Worm (Caenorhabditis elegans): Measurements from ENCODE around the gene T27F7.12.

T27F7.12 gene

DNA sequence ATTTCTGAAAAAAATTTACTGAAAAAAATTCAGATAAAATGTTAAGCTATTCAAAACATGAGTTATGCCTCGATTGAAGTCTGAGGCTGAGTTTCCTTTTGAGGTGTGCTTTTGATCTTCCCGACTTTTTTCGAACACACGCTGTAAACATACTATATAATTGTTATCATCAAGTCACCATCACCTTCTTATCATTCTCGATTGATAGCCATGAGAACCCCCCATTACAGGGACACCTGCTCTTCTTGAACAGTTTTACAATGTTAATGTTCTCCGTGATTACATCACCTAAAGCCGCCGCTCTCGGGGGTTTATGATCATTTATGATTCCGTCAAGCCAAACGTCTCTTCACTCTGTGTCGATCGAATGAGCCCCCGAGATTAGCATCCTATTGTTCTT lies 5.8 kb upstream of the T27F7.12 start:
- no peak for TF ChIP-seq snpc-4 (tag; optimal IDR thresholded peaks at IDR 0.05)
- no peak for TF ChIP-seq sptf-1 (tag; optimal IDR thresholded peaks at IDR 0.05)
- no peak for TF ChIP-seq nhr-76 (tag; optimal IDR thresholded peaks at IDR 0.05)
- no peak for TF ChIP-seq elt-1 (tag; optimal IDR thresholded peaks at IDR 0.05; ENCODE audit: borderline replicate concordance, insufficient read depth)
- TF ChIP-seq cnd-1 (tag; optimal IDR thresholded peaks at IDR 0.05) = no peak
- TF ChIP-seq blmp-1 (tag; optimal IDR thresholded peaks at IDR 0.05) = no peak
- TF ChIP-seq nhr-28 (tag; optimal IDR thresholded peaks at IDR 0.05) = no peak
- TF ChIP-seq mep-1 (tag; optimal IDR thresholded peaks at IDR 0.05) = no peak
- no peak for TF ChIP-seq lin-13 (tag; optimal IDR thresholded peaks at IDR 0.05)
- TF ChIP-seq zip-8 (tag; optimal IDR thresholded peaks at IDR 0.05) = no peak
- TF ChIP-seq nhr-2 (tag; optimal IDR thresholded peaks at IDR 0.05) = no peak
- no peak for TF ChIP-seq tbx-8 (GFP tag; optimal IDR thresholded peaks at IDR 0.05)
- TF ChIP-seq ceh-39 (tag; optimal IDR thresholded peaks at IDR 0.05) = no peak

DNA sequence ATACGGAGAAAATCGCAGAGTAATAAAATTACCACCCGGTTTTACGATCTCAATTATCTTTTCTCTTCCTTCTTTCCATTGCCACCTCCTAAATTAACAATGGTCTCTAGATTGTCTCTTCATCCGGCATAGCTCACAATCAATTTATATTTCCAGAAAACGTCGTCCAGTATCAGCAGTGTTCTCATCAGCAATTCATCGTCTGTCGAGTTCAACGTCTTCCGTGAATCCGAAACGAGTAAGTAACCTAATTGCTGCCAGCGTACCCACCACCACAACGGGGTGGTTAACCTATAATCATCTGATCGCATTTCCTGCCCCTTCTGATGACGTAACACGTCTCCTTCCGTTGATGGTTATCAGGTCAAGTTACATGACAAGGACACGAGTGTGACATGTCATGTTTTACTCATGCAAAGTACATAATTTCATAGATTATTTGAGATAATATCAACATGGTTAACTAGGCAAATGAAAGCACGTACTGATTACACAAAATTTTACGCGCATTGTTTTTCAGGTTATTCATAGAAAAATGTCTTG lies 3.9 kb upstream of the T27F7.12 start:
- TF ChIP-seq nhr-12 (tag; optimal IDR thresholded peaks at IDR 0.05) (no peak), ham-2 (GFP tag; optimal IDR thresholded peaks at IDR 0.05) (no peak), sptf-1 (tag; optimal IDR thresholded peaks at IDR 0.05) (peak; percentile 1), blmp-1 (tag; optimal IDR thresholded peaks at IDR 0.05) (no peak), elt-1 (tag; optimal IDR thresholded peaks at IDR 0.05; ENCODE audit: borderline replicate concordance, insufficient read depth) (peak; percentile 87), nhr-2 (tag; optimal IDR thresholded peaks at IDR 0.05) (peak; percentile 93), ceh-83 (GFP tag; optimal IDR thresholded peaks at IDR 0.05) (peak; percentile 58), ces-1 (GFP tag; optimal IDR thresholded peaks at IDR 0.05) (peak; percentile 15), mep-1 (tag; optimal IDR thresholded peaks at IDR 0.05) (no peak), zip-8 (tag; optimal IDR thresholded peaks at IDR 0.05) (peak; percentile 82), unc-62 (GFP tag; optimal IDR thresholded peaks at IDR 0.05) (peak; percentile 60), unc-39 (tag; optimal IDR thresholded peaks at IDR 0.05) (no peak)

DNA sequence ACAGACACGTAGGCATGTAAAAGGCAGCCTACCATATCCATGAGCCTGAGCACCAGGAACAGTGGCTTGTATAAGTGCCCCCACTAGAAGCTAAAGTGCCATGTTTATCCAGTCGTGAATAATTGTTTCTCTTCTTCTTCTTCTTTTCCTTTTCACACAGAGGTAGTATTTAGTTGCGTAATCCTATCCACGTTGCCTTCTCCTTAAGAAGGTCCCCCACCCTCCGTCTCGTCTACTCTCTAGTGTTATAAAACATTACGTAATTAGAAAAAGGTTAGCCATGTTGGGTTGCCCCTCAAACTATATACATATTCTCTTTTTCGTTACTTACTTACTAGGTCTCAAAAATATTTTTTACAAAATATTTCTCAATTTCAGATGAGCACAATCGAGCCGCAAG lies 3.2 kb upstream of the T27F7.12 start:
- TF ChIP-seq sptf-1 (tag; optimal IDR thresholded peaks at IDR 0.05) = peak; percentile 39
- TF ChIP-seq zip-8 (tag; optimal IDR thresholded peaks at IDR 0.05) = peak; percentile 90
- TF ChIP-seq nhr-2 (tag; optimal IDR thresholded peaks at IDR 0.05) = peak; percentile 79
- no peak for TF ChIP-seq pha-4 (tag; optimal IDR thresholded peaks at IDR 0.05)
- TF ChIP-seq mep-1 (tag; optimal IDR thresholded peaks at IDR 0.05) = no peak
- peak; percentile 40 for TF ChIP-seq ztf-11 (tag; optimal IDR thresholded peaks at IDR 0.05)

DNA sequence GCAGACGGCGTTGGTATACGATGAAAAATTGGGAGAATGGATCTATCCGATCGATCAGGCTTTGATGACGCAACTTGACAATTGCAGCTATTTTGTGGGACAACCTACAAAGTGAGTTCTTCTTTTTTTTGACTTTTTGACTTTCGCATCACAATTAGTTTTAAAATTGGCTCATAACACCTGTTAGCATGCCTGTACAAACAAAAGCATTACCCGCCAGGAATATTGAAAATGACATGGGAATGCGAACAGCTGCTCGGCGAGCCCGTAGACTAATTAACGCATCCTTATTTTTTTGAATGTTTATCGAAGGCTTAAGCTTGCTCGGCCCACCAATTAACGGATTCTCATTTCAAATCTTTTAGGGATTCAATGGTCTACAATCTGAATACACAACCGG lies 2.6 kb upstream of the T27F7.12 start:
- peak; percentile 92 for TF ChIP-seq lin-32 (GFP tag; optimal IDR thresholded peaks at IDR 0.05)
- peak; percentile 10 for TF ChIP-seq zip-8 (tag; optimal IDR thresholded peaks at IDR 0.05)
- TF ChIP-seq nhr-28 (tag; optimal IDR thresholded peaks at IDR 0.05) = no peak

DNA sequence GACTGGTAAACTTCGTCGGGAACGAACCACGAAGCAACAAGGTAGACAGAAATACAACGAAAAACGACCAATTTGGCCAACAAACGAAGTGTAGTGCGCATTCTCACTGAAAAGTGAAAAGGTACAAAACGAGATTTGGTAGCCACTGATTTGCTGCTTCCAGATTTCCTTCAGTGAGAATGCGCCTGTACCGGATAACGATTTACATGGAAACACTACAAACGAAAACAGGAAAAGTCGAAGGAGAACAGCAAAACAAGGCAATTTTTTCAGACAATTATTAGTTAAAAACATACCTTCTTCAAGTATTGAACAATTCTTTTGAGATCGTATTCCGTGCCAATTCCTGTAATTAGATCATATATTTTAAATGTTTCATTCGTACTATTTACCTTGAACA lies 3.1 kb downstream of the T27F7.12 start, which contains the start of gene pigb-1:
Gene pigb-1 (minus strand): TSS at position 101 of the 400 bp plus-strand sequence.
- no peak for TF ChIP-seq mep-1 (tag; optimal IDR thresholded peaks at IDR 0.05)
- no peak for TF ChIP-seq nhr-237 (tag; optimal IDR thresholded peaks at IDR 0.05)
- no peak for TF ChIP-seq ceh-83 (GFP tag; optimal IDR thresholded peaks at IDR 0.05)
- TF ChIP-seq mab-5 (tag; optimal IDR thresholded peaks at IDR 0.05) = no peak
- TF ChIP-seq nhr-76 (tag; optimal IDR thresholded peaks at IDR 0.05) = no peak
- no peak for TF ChIP-seq tbx-8 (GFP tag; optimal IDR thresholded peaks at IDR 0.05)
- TF ChIP-seq nhr-28 (tag; optimal IDR thresholded peaks at IDR 0.05) = no peak

DNA sequence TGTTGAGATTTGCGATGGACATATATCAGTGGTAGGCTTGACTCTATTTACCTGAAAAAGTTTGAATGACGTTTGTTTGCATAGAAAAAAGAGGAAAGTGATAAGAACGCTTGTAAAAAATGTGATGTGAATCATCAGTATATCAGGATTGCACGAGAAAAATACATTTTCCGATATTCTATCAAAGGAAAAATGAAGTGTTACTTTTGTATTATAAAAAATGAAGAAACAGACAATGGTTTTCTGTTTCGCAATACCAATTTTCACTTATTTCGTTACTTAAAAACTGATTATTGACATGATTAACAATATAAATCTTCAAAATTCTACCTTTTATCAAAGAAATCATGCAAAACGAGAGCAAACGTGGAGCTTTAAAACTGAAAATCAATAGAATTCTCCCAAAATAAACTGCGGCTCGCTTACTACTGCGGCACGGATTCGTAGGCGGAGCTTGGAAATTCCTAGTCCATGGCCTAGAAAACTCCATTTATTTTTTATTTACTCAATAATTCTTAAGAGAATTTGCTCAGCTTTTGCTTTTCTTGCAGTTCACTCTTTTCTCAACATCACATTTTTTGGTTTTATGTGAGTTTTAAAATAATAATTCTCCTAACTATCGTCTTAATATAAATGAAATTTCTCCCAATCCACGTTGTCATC lies 3.8 kb downstream of the T27F7.12 start, which contains the start of the genes eif-1 and vps-24:
Gene eif-1 (minus strand): TSS at position 51 of the 663 bp plus-strand sequence.
Gene vps-24 (plus strand): TSS at position 469 of the 663 bp plus-strand sequence.
- TF ChIP-seq lsy-2 (tag; optimal IDR thresholded peaks at IDR 0.05) (peak; percentile 29), ces-1 (GFP tag; optimal IDR thresholded peaks at IDR 0.05) (peak; percentile 77), nhr-28 (tag; optimal IDR thresholded peaks at IDR 0.05) (no peak), lin-32 (GFP tag; optimal IDR thresholded peaks at IDR 0.05) (no peak), nhr-76 (tag; optimal IDR thresholded peaks at IDR 0.05) (no peak), ceh-83 (GFP tag; optimal IDR thresholded peaks at IDR 0.05) (no peak), nhr-237 (tag; optimal IDR thresholded peaks at IDR 0.05) (peak; percentile 6), lin-13 (tag; optimal IDR thresholded peaks at IDR 0.05) (peak; percentile 2), zip-8 (tag; optimal IDR thresholded peaks at IDR 0.05) (no peak)

DNA sequence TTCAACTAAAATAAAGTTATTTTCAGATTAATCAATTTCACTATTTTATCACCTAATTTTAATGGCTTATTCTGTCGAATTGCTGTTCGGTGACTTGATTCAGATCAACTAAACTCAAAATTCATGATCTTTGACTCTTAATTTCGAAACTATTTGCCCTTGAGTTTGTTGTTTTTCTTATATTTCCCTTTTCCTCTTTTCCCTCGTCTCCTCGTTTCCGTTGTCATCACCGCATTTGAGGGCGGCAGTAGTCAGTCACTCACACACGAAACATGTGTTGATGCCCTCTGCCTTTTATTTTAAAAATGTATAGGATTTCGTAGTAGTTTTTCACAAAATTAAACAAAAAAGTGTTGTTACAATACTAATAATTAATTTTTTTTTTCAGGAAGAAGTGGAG lies 5.0 kb downstream of the T27F7.12 start, which contains the start of gene rnh-1.0:
Gene rnh-1.0 (plus strand): TSS at position 389 of the 400 bp plus-strand sequence.
- TF ChIP-seq M03D4.4 (tag; optimal IDR thresholded peaks at IDR 0.05) = no peak
- no peak for TF ChIP-seq ztf-11 (tag; optimal IDR thresholded peaks at IDR 0.05)
- TF ChIP-seq mls-2 (tag; optimal IDR thresholded peaks at IDR 0.05) = no peak
- TF ChIP-seq lsy-2 (tag; optimal IDR thresholded peaks at IDR 0.05) = no peak
- TF ChIP-seq unc-39 (tag; optimal IDR thresholded peaks at IDR 0.05) = no peak
- TF ChIP-seq elt-3 (tag; optimal IDR thresholded peaks at IDR 0.05) = no peak
- TF ChIP-seq tbx-8 (GFP tag; optimal IDR thresholded peaks at IDR 0.05) = no peak
- TF ChIP-seq elt-1 (tag; optimal IDR thresholded peaks at IDR 0.05; ENCODE audit: borderline replicate concordance, insufficient read depth) = no peak
- no peak for TF ChIP-seq blmp-1 (tag; optimal IDR thresholded peaks at IDR 0.05)
- no peak for TF ChIP-seq zip-8 (tag; optimal IDR thresholded peaks at IDR 0.05)
- TF ChIP-seq hlh-1 (tag; optimal IDR thresholded peaks at IDR 0.05) = no peak
- TF ChIP-seq nhr-237 (tag; optimal IDR thresholded peaks at IDR 0.05) = no peak

Measured in whole organism, mixed stage, embryonic.